Worm (Caenorhabditis elegans): Measurements from ENCODE around the gene kap-1.

DNA sequence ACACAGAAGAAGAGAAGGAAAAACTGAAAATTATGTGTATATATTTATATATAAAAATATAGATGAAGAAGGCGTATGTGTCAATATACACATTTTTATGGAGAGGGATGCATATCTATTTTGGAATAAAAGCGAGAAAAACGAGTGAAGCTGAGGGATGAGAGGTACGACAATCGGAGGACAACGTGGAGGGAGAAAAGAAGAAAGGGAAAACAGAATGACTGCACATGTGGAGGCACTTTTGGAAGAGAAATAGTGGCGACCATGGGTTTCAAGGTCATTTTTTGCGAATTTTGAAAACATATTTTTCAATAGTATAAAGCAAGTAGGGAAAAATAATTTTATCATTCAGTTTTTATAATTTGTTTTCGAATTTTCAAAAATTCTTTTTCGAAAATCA lies 46.1 kb upstream of the kap-1 start:
- no peak for TF ChIP-seq egl-13 (tag; optimal IDR thresholded peaks at IDR 0.05)
- TF ChIP-seq fkh-8 (tag; optimal IDR thresholded peaks at IDR 0.05), result no peak
- TF ChIP-seq fos-1 (tag; optimal IDR thresholded peaks at IDR 0.05), result no peak
- no peak for TF ChIP-seq elt-2 (tag; optimal IDR thresholded peaks at IDR 0.05)
- no peak for TF ChIP-seq ztf-11 (tag; optimal IDR thresholded peaks at IDR 0.05)
- TF ChIP-seq nhr-11 (tag; optimal IDR thresholded peaks at IDR 0.05), result no peak
- peak in 1 of 2 experiments; percentile 28 for TF ChIP-seq lsy-2 (tag; optimal IDR thresholded peaks at IDR 0.05)
- TF ChIP-seq nhr-47 (tag; optimal IDR thresholded peaks at IDR 0.05), result no peak
- no peak for TF ChIP-seq irx-1 (tag; optimal IDR thresholded peaks at IDR 0.05)
- TF ChIP-seq lin-39 (tag; optimal IDR thresholded peaks at IDR 0.05), result no peak
- no peak for TF ChIP-seq aly-2 (tag; optimal IDR thresholded peaks at IDR 0.05)
- TF ChIP-seq pqm-1 (tag; optimal IDR thresholded peaks at IDR 0.05), result no peak
